Fruit fly (Drosophila melanogaster) whole organism, embryonic: ENCODE data around the gene Tcs6.

ENCODE experiments used
- Adf1 ChIP-seq: fragments of 200-800 bp; sonication (Bioruptor generic); IDR thresholded peaks from 2 replicates; pipeline ENCODE4 v1.3.6; 2022; ENCODE audit warnings: missing biosample characterization, missing genetic modification characterization
- Atf-2 ChIP-seq: fragments of 200-800 bp; sonication (Bioruptor generic); optimal IDR thresholded peaks from 2 replicates; lab custom pipeline; 2016; ENCODE audit warnings: missing biosample characterization, missing genetic modification characterization
- Atf6 ChIP-seq: fragments of 200-800 bp; sonication (Bioruptor generic); IDR thresholded peaks from 2 replicates; pipeline ENCODE4 v1.3.6; 2022; ENCODE audit warnings: missing biosample characterization, missing genetic modification characterization
- Awh ChIP-seq: fragments of 200-800 bp; sonication (Bioruptor generic); IDR thresholded peaks from 2 replicates; pipeline ENCODE4, ENCODE4 v1.3.6; 2022; ENCODE audit warnings: missing biosample characterization, missing genetic modification characterization
- Bdp1 ChIP-seq: fragments of 200-800 bp; sonication (Bioruptor generic); optimal IDR thresholded peaks from 3 replicates; lab custom pipeline; 2016; ENCODE audit warnings: missing biosample characterization, missing genetic modification characterization
- CG10147 ChIP-seq: fragments of 200-800 bp; sonication (Bioruptor generic); optimal IDR thresholded peaks from 2 replicates; lab custom pipeline; 2019; ENCODE audit warnings: missing biosample characterization, mild to moderate bottlenecking, missing genetic modification characterization, moderate library complexity
- CG12659 ChIP-seq: fragments of 200-800 bp; sonication (Bioruptor generic); optimal IDR thresholded peaks from 3 replicates; lab custom pipeline; 2017; ENCODE audit warnings: mild to moderate bottlenecking, missing biosample characterization, missing genetic modification reagents, missing genetic modification characterization
- CG12769 ChIP-seq: fragments of 200-800 bp; sonication (Bioruptor generic); optimal IDR thresholded peaks from 2 replicates; lab custom pipeline; 2019; ENCODE audit warnings: missing biosample characterization, mild to moderate bottlenecking, missing genetic modification characterization, moderate library complexity
- CG15601 ChIP-seq: fragments of 200-800 bp; sonication (Bioruptor generic); optimal IDR thresholded peaks from 3 replicates; lab custom pipeline; 2019; ENCODE audit warnings: missing biosample characterization, mild to moderate bottlenecking, missing genetic modification characterization, moderate library complexity
- CG1647 ChIP-seq: fragments of 200-800 bp; sonication (Bioruptor generic); optimal IDR thresholded peaks from 3 replicates; lab custom pipeline; 2016; ENCODE audit warnings: missing biosample characterization, missing genetic modification characterization
- CG18764 ChIP-seq: fragments of 200-800 bp; sonication (Bioruptor generic); optimal IDR thresholded peaks from 3 replicates; lab custom pipeline; 2016; ENCODE audit warnings: missing biosample characterization, missing genetic modification characterization
- CG2875 ChIP-seq: fragments of 200-800 bp; sonication (Bioruptor generic); optimal IDR thresholded peaks from 2 replicates; lab custom pipeline; 2017; ENCODE audit warnings: missing biosample characterization, mild to moderate bottlenecking, missing genetic modification characterization, missing genetic modification reagents
- CG33213 ChIP-seq: fragments of 200-800 bp; sonication (Bioruptor generic); optimal IDR thresholded peaks from 3 replicates; lab custom pipeline; 2016; ENCODE audit warnings: missing biosample characterization, missing genetic modification characterization
- CG33557 ChIP-seq: fragments of 200-800 bp; sonication (Bioruptor generic); optimal IDR thresholded peaks from 2 replicates; lab custom pipeline; 2019; ENCODE audit warnings: missing biosample characterization, mild to moderate bottlenecking, missing genetic modification characterization, moderate library complexity
- CG42726 ChIP-seq: fragments of 200-800 bp; sonication (Bioruptor generic); IDR thresholded peaks from 2 replicates; pipeline ENCODE4 v1.3.6; 2022; ENCODE audit warnings: missing biosample characterization, missing genetic modification characterization; ENCODE audit not compliant: partially characterized antibody
- CG5245 ChIP-seq: fragments of 200-800 bp; sonication (Bioruptor generic); optimal IDR thresholded peaks from 3 replicates; lab custom pipeline; 2016; ENCODE audit warnings: missing biosample characterization, missing genetic modification characterization
- CG6654 ChIP-seq: fragments of 200-800 bp; sonication (Bioruptor generic); optimal IDR thresholded peaks from 2 replicates; lab custom pipeline; 2017; ENCODE audit warnings: missing biosample characterization, mild to moderate bottlenecking, missing genetic modification characterization
- CG7786 ChIP-seq: fragments of 200-800 bp; sonication (Bioruptor generic); optimal IDR thresholded peaks from 2 replicates; lab custom pipeline; 2016; ENCODE audit warnings: missing biosample characterization, missing genetic modification characterization
- CG8290 ChIP-seq, 3 experiments: fragments of 200-800 bp; sonication (Bioruptor generic); optimal IDR thresholded peaks; 2 replicates each; lab custom pipeline; 2016 to 2019; ENCODE audit warnings: missing biosample characterization in 3 of 3, missing genetic modification characterization in 3 of 3, mild to moderate bottlenecking in 2 of 3, moderate library complexity in 1 of 3
- CTCF ChIP-seq: fragments of 200-800 bp; sonication (Bioruptor generic); optimal IDR thresholded peaks from 2 replicates; lab custom pipeline; 2017; ENCODE audit warnings: missing biosample characterization, mild to moderate bottlenecking, missing genetic modification characterization, moderate library complexity
- Camta ChIP-seq: fragments of 200-800 bp; sonication (Bioruptor generic); optimal IDR thresholded peaks from 2 replicates; lab custom pipeline; 2016; ENCODE audit warnings: missing biosample characterization, missing genetic modification characterization
- Deaf1 ChIP-seq: fragments of 200-800 bp; optimal IDR thresholded peaks from 3 replicates; lab custom pipeline; 2019; ENCODE audit warnings: missing biosample characterization, mild to moderate bottlenecking, missing genetic modification characterization, moderate library complexity
- E2f1 ChIP-seq: fragments of 200-800 bp; sonication (Bioruptor generic); IDR thresholded peaks from 2 replicates; pipeline ENCODE4 v1.3.6; 2022; ENCODE audit warnings: missing biosample characterization, missing genetic modification characterization
- Ets97D ChIP-seq: fragments of 200-800 bp; sonication (Bioruptor generic); optimal IDR thresholded peaks from 3 replicates; lab custom pipeline; 2016; ENCODE audit warnings: missing biosample characterization, missing genetic modification characterization
- H15 ChIP-seq: fragments of 200-800 bp; sonication (Bioruptor generic); IDR thresholded peaks from 3 replicates; pipeline ENCODE4 v1.3.6; 2022; ENCODE audit warnings: missing biosample characterization, missing genetic modification characterization
- Hand ChIP-seq: fragments of 200-800 bp; sonication (Bioruptor generic); optimal IDR thresholded peaks from 2 replicates; lab custom pipeline; 2017; ENCODE audit warnings: mild to moderate bottlenecking, missing biosample characterization, missing genetic modification reagents, missing genetic modification characterization
- Hr3 ChIP-seq: fragments of 200-800 bp; sonication (Bioruptor generic); optimal IDR thresholded peaks from 3 replicates; lab custom pipeline; 2016; ENCODE audit warnings: missing biosample characterization, missing genetic modification characterization
- Myb ChIP-seq: fragments of 200-800 bp; sonication (Bioruptor generic); optimal IDR thresholded peaks from 2 replicates; lab custom pipeline; 2016; ENCODE audit warnings: missing biosample characterization, missing genetic modification characterization
- NFAT ChIP-seq: fragments of 200-800 bp; sonication (Bioruptor generic); IDR thresholded peaks from 2 replicates; pipeline ENCODE4 v1.3.6; 2022; ENCODE audit warnings: missing biosample characterization, missing genetic modification characterization
- Nf-YC ChIP-seq: fragments of 200-800 bp; optimal IDR thresholded peaks from 3 replicates; lab custom pipeline; 2019; ENCODE audit warnings: missing biosample characterization, mild to moderate bottlenecking, missing genetic modification characterization, moderate library complexity
- Scr ChIP-seq: fragments of 200-800 bp; sonication (Bioruptor generic); IDR thresholded peaks from 2 replicates; pipeline ENCODE4 v1.3.6; 2022; ENCODE audit warnings: missing biosample characterization, missing genetic modification characterization; ENCODE audit not compliant: partially characterized antibody
- Tbp ChIP-seq: fragments of >200 bp; optimal IDR thresholded peaks from 2 replicates; lab custom pipeline; 2018; ENCODE audit warnings: missing biosample characterization, missing genetic modification characterization
- ara ChIP-seq: fragments of 200-800 bp; sonication (Bioruptor generic); IDR thresholded peaks from 2 replicates; pipeline ENCODE4 v1.3.6; 2022; ENCODE audit warnings: missing biosample characterization, missing genetic modification characterization
- chinmo ChIP-seq: fragments of 200-800 bp; sonication (Bioruptor generic); IDR thresholded peaks from 4 replicates; pipeline ENCODE4 v1.3.6; 2022; ENCODE audit warnings: missing biosample characterization, missing genetic modification characterization; ENCODE audit not compliant: partially characterized antibody
- crc ChIP-seq: fragments of 200-800 bp; sonication (Bioruptor generic); optimal IDR thresholded peaks from 2 replicates; lab custom pipeline; 2016; ENCODE audit warnings: missing biosample characterization, missing genetic modification characterization
- crp ChIP-seq, 2 experiments: fragments of 200-800 bp; sonication (Bioruptor generic); optimal IDR thresholded peaks; 2 replicates in 1 of 2; 3 replicates in 1 of 2; lab custom pipeline; 2017; ENCODE audit warnings: missing biosample characterization in 2 of 2, missing genetic modification characterization in 2 of 2, mild to moderate bottlenecking in 1 of 2, moderate library complexity in 1 of 2
- disco-r ChIP-seq: fragments of 200-800 bp; sonication (Bioruptor generic); optimal IDR thresholded peaks from 2 replicates; lab custom pipeline; 2016; ENCODE audit warnings: missing biosample characterization, missing genetic modification characterization
- gcm ChIP-seq: fragments of 200-800 bp; sonication (Bioruptor generic); optimal IDR thresholded peaks from 2 replicates; lab custom pipeline; 2019; ENCODE audit warnings: missing biosample characterization, mild to moderate bottlenecking, missing genetic modification characterization, moderate library complexity
- kni ChIP-seq: fragments of 200-800 bp; sonication (Bioruptor generic); optimal IDR thresholded peaks from 3 replicates; lab custom pipeline; 2017; ENCODE audit warnings: mild to moderate bottlenecking, missing biosample characterization, missing genetic modification reagents, missing genetic modification characterization
- phol ChIP-seq: fragments of 200-800 bp; sonication (Bioruptor generic); optimal IDR thresholded peaks from 3 replicates; lab custom pipeline; 2018; ENCODE audit warnings: missing biosample characterization, mild to moderate bottlenecking, missing genetic modification characterization, moderate library complexity
- prd ChIP-seq, 3 experiments: fragments of >200 bp in 2 of 3; fragments of 200-800 bp in 1 of 3; sonication (Bioruptor generic) in 1 of 3; optimal IDR thresholded peaks in 2 of 3; IDR thresholded peaks in 1 of 3; 2 replicates in 2 of 3; 3 replicates in 1 of 3; pipeline versions ENCODE4 v1.3.6 to Lab custom; 2017 to 2022; ENCODE audit warnings: missing biosample characterization in 1 of 3, missing genetic modification characterization in 1 of 3
- ro ChIP-seq: fragments of 200-800 bp; sonication (Bioruptor generic); IDR thresholded peaks from 2 replicates; pipeline ENCODE4 v1.3.6; 2022; ENCODE audit warnings: missing biosample characterization, missing genetic modification characterization
- sd ChIP-seq: fragments of 200-800 bp; sonication (Bioruptor generic); optimal IDR thresholded peaks from 3 replicates; lab custom pipeline; 2018; ENCODE audit warnings: missing biosample characterization, mild to moderate bottlenecking, missing genetic modification characterization, moderate library complexity
- ssp ChIP-seq: fragments of 200-800 bp; sonication (Bioruptor generic); IDR thresholded peaks from 2 replicates; pipeline ENCODE4 v1.3.6; 2022; ENCODE audit warnings: missing biosample characterization, missing genetic modification characterization
- tna ChIP-seq: fragments of 200-800 bp; sonication (Bioruptor generic); IDR thresholded peaks from 2 replicates; pipeline ENCODE4 v1.3.6; 2022; ENCODE audit warnings: missing biosample characterization, missing genetic modification characterization; ENCODE audit not compliant: partially characterized antibody
- unpg ChIP-seq: fragments of 200-800 bp; sonication (Bioruptor generic); optimal IDR thresholded peaks from 3 replicates; lab custom pipeline; 2018; ENCODE audit warnings: missing biosample characterization, mild to moderate bottlenecking, missing genetic modification characterization, moderate library complexity
- vfl ChIP-seq: fragments of 200-800 bp; sonication (Bioruptor generic); optimal IDR thresholded peaks from 2 replicates; lab custom pipeline; 2016; ENCODE audit warnings: missing biosample characterization, missing genetic modification characterization
- wdn ChIP-seq: fragments of 200-800 bp; sonication (Bioruptor generic); IDR thresholded peaks from 2 replicates; pipeline ENCODE4 v1.3.6; 2022; ENCODE audit warnings: missing biosample characterization, missing genetic modification characterization
- zf30C ChIP-seq: fragments of 200-800 bp; sonication (Bioruptor generic); optimal IDR thresholded peaks from 3 replicates; lab custom pipeline; 2018; ENCODE audit warnings: missing biosample characterization, mild to moderate bottlenecking, missing genetic modification characterization
- zfh2 ChIP-seq: fragments of 200-800 bp; sonication (Bioruptor generic); optimal IDR thresholded peaks from 2 replicates; lab custom pipeline; 2016; ENCODE audit warnings: missing biosample characterization, missing genetic modification characterization

Tcs6 gene

DNA sequence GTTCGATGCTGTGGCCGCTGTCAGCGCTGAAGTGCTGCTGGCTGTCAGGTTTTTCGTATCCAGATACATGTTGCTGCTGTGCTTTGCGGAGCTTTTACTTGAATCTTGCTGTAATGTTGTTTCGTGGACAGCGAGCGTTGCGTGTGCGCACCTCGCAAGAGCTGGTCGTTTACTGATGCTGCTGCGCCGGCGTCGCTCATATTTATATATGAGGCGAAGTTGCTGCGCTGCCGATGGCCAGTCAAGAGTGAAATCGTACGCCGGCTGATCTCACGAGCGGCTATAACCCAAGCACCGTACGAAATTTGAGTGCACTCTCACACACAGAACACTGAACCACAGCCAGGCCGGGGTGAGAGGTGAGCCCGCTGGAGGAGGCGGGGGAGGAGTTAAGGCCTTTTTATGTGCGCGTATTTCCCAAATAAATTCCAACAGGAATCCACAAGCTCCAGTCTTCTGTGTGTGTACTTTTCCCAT is 40.7 kb downstream of the Tcs6 start (continued):
- TF ChIP-seq gcm = no peak
- no peak for TF ChIP-seq phol (tag; lab: Kevin White, UChicago)
- no peak for TF ChIP-seq CG10147 (GFP tag; lab: Kevin White, UChicago)
- TF ChIP-seq CG33557 (GFP tag; lab: Kevin White, UChicago) = no peak
- TF ChIP-seq CG1647 (GFP tag; lab: Kevin White, UChicago) = no peak
- no peak for TF ChIP-seq CG33213
- TF ChIP-seq Hand (GFP tag; lab: Kevin White, UChicago) = no peak
- no peak for TF ChIP-seq crc
- peak; percentile 58 for TF ChIP-seq CG12769 (tag; lab: Kevin White, UChicago)
- no peak for TF ChIP-seq CTCF (GFP tag; lab: Kevin White, UChicago)
- TF ChIP-seq Awh (GFP tag; lab: Robert Waterston, UW) = no peak
- TF ChIP-seq CG42726 (GFP tag; lab: Robert Waterston, UW) = 0 out of 2 replicates have a peak, but pooled peaks have one; percentile 40
- TF ChIP-seq disco-r = no peak
- TF ChIP-seq kni = peak; percentile 72
- peak; percentile 83; the same call in 3 of the 4 replicates for TF ChIP-seq chinmo (GFP tag; lab: Robert Waterston, UW)
- no peak for TF ChIP-seq Bdp1 (GFP tag; lab: Kevin White, UChicago)
- TF ChIP-seq sd (tag; lab: Kevin White, UChicago) = peak; percentile 79
- no peak for TF ChIP-seq CG5245 (GFP tag; lab: Kevin White, UChicago)
- TF ChIP-seq Myb (GFP tag; lab: Kevin White, UChicago) = no peak
- TF ChIP-seq Scr = no peak
- TF ChIP-seq E2f1 = no peak
- peak; percentile 5 for TF ChIP-seq Nf-YC (tag; lab: Kevin White, UChicago)
- no peak for TF ChIP-seq CG7786
- no peak for TF ChIP-seq zfh2 (GFP tag; lab: Kevin White, UChicago)
- no peak for TF ChIP-seq vfl (GFP tag; lab: Kevin White, UChicago)
- no peak for TF ChIP-seq Atf-2 (GFP tag; lab: Kevin White, UChicago)
- no peak for TF ChIP-seq CG18764 (GFP tag; lab: Kevin White, UChicago)
- no peak for TF ChIP-seq ara
- no peak for TF ChIP-seq Atf6 (GFP tag; lab: Robert Waterston, UW)
- TF ChIP-seq ro (GFP tag; lab: Robert Waterston, UW) = no peak
- 0 out of 2 replicates have a peak, but pooled peaks have one; percentile 29 for TF ChIP-seq NFAT
- TF ChIP-seq zf30C = peak; percentile 1
- TF ChIP-seq ssp = no peak
- no peak for TF ChIP-seq Tbp (GFP tag; lab: Kevin White, UChicago)
- TF ChIP-seq prd (optimal IDR thresholded peaks at IDR 0.05; lab: Kevin White, UChicago) = no peak
- no peak for TF ChIP-seq prd (GFP tag; IDR thresholded peaks at IDR 0.05; lab: Robert Waterston, UW)
- TF ChIP-seq CG6654 (GFP tag; lab: Kevin White, UChicago) = no peak
- TF ChIP-seq unpg (GFP tag; lab: Kevin White, UChicago) = no peak
- TF ChIP-seq Hr3 (GFP tag; lab: Kevin White, UChicago) = no peak
- no peak for TF ChIP-seq CG8290 (GFP tag; optimal IDR thresholded peaks at IDR 0.05; lab: Kevin White, UChicago)
- no peak for TF ChIP-seq CG8290 (tag; optimal IDR thresholded peaks at IDR 0.05; lab: Kevin White, UChicago)
- no peak for TF ChIP-seq CG12659
- no peak for TF ChIP-seq Camta (GFP tag; lab: Kevin White, UChicago)
- peak; percentile 85 for TF ChIP-seq Deaf1 (tag; lab: Kevin White, UChicago)
- no peak for TF ChIP-seq H15
- TF ChIP-seq Ets97D (GFP tag; lab: Kevin White, UChicago) = no peak
- TF ChIP-seq wdn (GFP tag; lab: Robert Waterston, UW) = no peak
- peak; percentile 75 for TF ChIP-seq Adf1 (GFP tag; lab: Robert Waterston, UW)
- TF ChIP-seq crp (GFP tag; optimal IDR thresholded peaks at IDR 0.05; lab: Kevin White, UChicago) = no peak
- TF ChIP-seq CG2875 (GFP tag; lab: Kevin White, UChicago) = no peak
- no peak for TF ChIP-seq tna (GFP tag; lab: Robert Waterston, UW)
- no peak for TF ChIP-seq CG15601 (tag; lab: Kevin White, UChicago)
